Worm (Caenorhabditis elegans) whole organism, L1 larva: ENCODE results near the gene ape-1.

Source experiments
- dpl-1 ChIP-seq, 3 experiments: fragments of 150-350 bp in 2 of 3; sonication (generic microtip) in 1 of 3; optimal IDR thresholded peaks; 2 replicates each; lab custom pipeline; 2014 to 2017; ENCODE audit warnings: missing biosample characterization in 3 of 3, missing genetic modification characterization in 3 of 3, missing genetic modification reagents in 3 of 3
- efl-3 ChIP-seq: fragments of 200-800 bp; sonication (Bioruptor generic); optimal IDR thresholded peaks from 2 replicates; lab custom pipeline; 2018; ENCODE audit warnings: mild to moderate bottlenecking, missing genetic modification characterization, missing compliant biosample characterization
- fkh-10 ChIP-seq: sonication (generic microtip); optimal IDR thresholded peaks from 2 replicates; lab custom pipeline; 2017; ENCODE audit warnings: missing biosample characterization, missing genetic modification reagents, missing genetic modification characterization
- lsy-2 ChIP-seq, 2 experiments: fragments of 150-350 bp; optimal IDR thresholded peaks; 2 replicates each; lab custom pipeline; 2014; ENCODE audit warnings: missing biosample characterization in 2 of 2, missing genetic modification characterization in 2 of 2
- mdl-1 ChIP-seq, 2 experiments: fragments of 150-350 bp; optimal IDR thresholded peaks; 2 replicates each; lab custom pipeline; 2014 to 2017; ENCODE audit warnings: missing biosample characterization in 2 of 2, missing genetic modification characterization in 2 of 2, inconsistent platforms in 1 of 2
- mep-1 ChIP-seq: fragments of 150-350 bp; optimal IDR thresholded peaks from 2 replicates; lab custom pipeline; 2014; ENCODE audit warnings: missing biosample characterization, missing genetic modification characterization
- nhr-11 ChIP-seq: fragments of 150-350 bp; optimal IDR thresholded peaks from 2 replicates; lab custom pipeline; 2014; ENCODE audit warnings: missing biosample characterization, missing genetic modification characterization
- nhr-19 ChIP-seq: fragments of 200-800 bp; sonication (Bioruptor generic); conservative IDR thresholded peaks from 2 replicates; pipeline ENCODE4 v1.3.6; 2022; ENCODE audit warnings: missing genetic modification characterization, missing compliant biosample characterization
- sptf-1 ChIP-seq: fragments of 150-350 bp; optimal IDR thresholded peaks from 2 replicates; lab custom pipeline; 2014; ENCODE audit warnings: missing biosample characterization, missing genetic modification characterization
- zag-1 ChIP-seq: fragments of 150-350 bp; optimal IDR thresholded peaks from 2 replicates; lab custom pipeline; 2014; ENCODE audit warnings: missing biosample characterization, missing genetic modification characterization

DNA sequence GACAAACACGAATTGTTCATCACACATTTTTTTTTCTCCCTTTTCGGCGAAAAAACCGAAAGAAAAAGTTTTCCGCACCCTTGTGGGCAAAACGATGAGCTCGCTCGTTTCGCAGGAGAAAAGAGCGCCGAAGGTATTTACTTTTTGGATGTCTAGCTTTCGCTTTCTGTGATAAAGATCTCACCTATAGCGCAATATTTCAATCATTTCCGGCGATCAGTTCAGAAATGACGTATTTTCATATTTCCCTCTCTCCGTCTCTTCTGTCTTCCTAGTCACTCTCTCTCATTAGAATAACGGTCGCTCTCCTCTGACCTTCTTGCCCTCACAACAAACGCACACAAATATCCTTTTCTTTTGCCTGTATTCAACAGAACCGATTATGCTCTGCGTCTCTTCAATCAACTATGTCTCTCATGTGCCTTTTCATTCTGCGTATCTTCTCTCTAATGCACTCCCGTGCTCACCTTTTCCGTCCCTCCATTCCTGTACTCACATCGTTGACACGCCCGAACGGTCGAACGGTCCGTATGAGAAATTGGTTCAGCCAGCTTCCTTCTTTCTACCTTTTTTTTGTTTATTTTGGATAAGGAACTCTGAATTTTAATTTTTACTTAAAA, 1.9 kb upstream of the ape-1 start:
- TF ChIP-seq efl-3 (GFP tag; lab: Kevin White, UChicago) (no peak), nhr-11 (tag; lab: Kevin White, UChicago) (no peak), mep-1 (tag; lab: Kevin White, UChicago) (peak; percentile 48), lsy-2 (tag; optimal IDR thresholded peaks at IDR 0.05; lab: Kevin White, UChicago) (peak in 1 of 2 experiments; percentile 2), dpl-1 (GFP tag; optimal IDR thresholded peaks at IDR 0.05; lab: Kevin White, UChicago) (no peak), sptf-1 (tag; lab: Kevin White, UChicago) (no peak), nhr-19 (no peak), zag-1 (tag; lab: Kevin White, UChicago) (no peak), mdl-1 (tag; optimal IDR thresholded peaks at IDR 0.05; lab: Kevin White, UChicago) (no peak), fkh-10 (GFP tag; lab: Kevin White, UChicago) (no peak)
